Worm (Caenorhabditis elegans) whole organism, L2 larva: ENCODE results near the gene C15H7.4.
A peak's percentile ranks its signal among the peaks of the same experiment; 100 is the strongest.

Experiments used
- Y55F3AM.14 ChIP-seq: fragments of 200-800 bp; sonication (Bioruptor generic); optimal IDR thresholded peaks from 2 replicates; lab custom pipeline; 2018; ENCODE audit warnings: mild to moderate bottlenecking, missing genetic modification characterization, missing compliant biosample characterization
- ZK546.5 ChIP-seq: sonication (generic microtip); optimal IDR thresholded peaks from 2 replicates; lab custom pipeline; 2017; ENCODE audit warnings: missing biosample characterization, missing genetic modification characterization
- alr-1 ChIP-seq: fragments of 150-350 bp; optimal IDR thresholded peaks from 2 replicates; lab custom pipeline; 2014; ENCODE audit warnings: missing biosample characterization, missing genetic modification characterization
- blmp-1 ChIP-seq: sonication (generic microtip); optimal IDR thresholded peaks from 2 replicates; lab custom pipeline; 2017; ENCODE audit warnings: missing genetic modification characterization, mild to moderate bottlenecking, missing compliant biosample characterization, antibody characterized with exemption, moderate library complexity; ENCODE audit not compliant: insufficient read depth
- dmd-4 ChIP-seq: sonication (generic microtip); optimal IDR thresholded peaks from 2 replicates; lab custom pipeline; 2017; ENCODE audit warnings: missing biosample characterization, missing genetic modification characterization
- egl-27 ChIP-seq: sonication (generic microtip); optimal IDR thresholded peaks from 3 replicates; lab custom pipeline; 2017; ENCODE audit warnings: missing biosample characterization, missing genetic modification reagents, missing genetic modification characterization
- elt-1 ChIP-seq: fragments of 150-350 bp; optimal IDR thresholded peaks from 2 replicates; lab custom pipeline; 2014; ENCODE audit warnings: missing biosample characterization, missing genetic modification characterization
- elt-3 ChIP-seq: sonication (generic microtip); optimal IDR thresholded peaks from 2 replicates; lab custom pipeline; 2017; ENCODE audit warnings: missing biosample characterization, missing genetic modification characterization
- fos-1 ChIP-seq: fragments of 150-350 bp; optimal IDR thresholded peaks from 2 replicates; lab custom pipeline; 2014; ENCODE audit warnings: missing biosample characterization, missing genetic modification characterization
- gmeb-1 ChIP-seq: fragments of 150-350 bp; optimal IDR thresholded peaks from 2 replicates; lab custom pipeline; 2014; ENCODE audit warnings: missing biosample characterization, missing genetic modification characterization
- nhr-10 ChIP-seq: sonication (generic microtip); optimal IDR thresholded peaks from 2 replicates; lab custom pipeline; 2017; ENCODE audit warnings: missing biosample characterization, missing genetic modification characterization
- nhr-11 ChIP-seq: fragments of 150-350 bp; optimal IDR thresholded peaks from 2 replicates; lab custom pipeline; 2014; ENCODE audit warnings: missing biosample characterization, missing genetic modification characterization
- nhr-21 ChIP-seq: fragments of 150-350 bp; optimal IDR thresholded peaks from 2 replicates; lab custom pipeline; 2014; ENCODE audit warnings: missing biosample characterization, missing genetic modification characterization
- nhr-23 ChIP-seq: fragments of 150-350 bp; optimal IDR thresholded peaks from 2 replicates; lab custom pipeline; 2014; ENCODE audit warnings: missing biosample characterization, missing genetic modification reagents, missing genetic modification characterization
- nhr-237 ChIP-seq: fragments of 150-350 bp; optimal IDR thresholded peaks from 2 replicates; lab custom pipeline; 2014; ENCODE audit warnings: missing biosample characterization, missing genetic modification characterization
- nhr-25 ChIP-seq: fragments of 150-350 bp; sonication (generic microtip); optimal IDR thresholded peaks from 3 replicates; lab custom pipeline; 2014; ENCODE audit warnings: missing biosample characterization, missing genetic modification characterization
- nhr-6 ChIP-seq: fragments of 150-350 bp; optimal IDR thresholded peaks from 2 replicates; lab custom pipeline; 2014; ENCODE audit warnings: missing biosample characterization, missing genetic modification characterization
- nhr-77 ChIP-seq: fragments of 150-350 bp; optimal IDR thresholded peaks from 2 replicates; lab custom pipeline; 2014; ENCODE audit warnings: missing biosample characterization, missing genetic modification characterization
- sem-4 ChIP-seq: fragments of 150-350 bp; optimal IDR thresholded peaks from 2 replicates; lab custom pipeline; 2014; ENCODE audit warnings: missing biosample characterization, missing genetic modification reagents, missing genetic modification characterization
- skn-1 ChIP-seq: sonication (generic microtip); optimal IDR thresholded peaks from 2 replicates; lab custom pipeline; 2017; ENCODE audit warnings: missing biosample characterization, missing genetic modification characterization
- sma-9 ChIP-seq, 2 experiments: fragments of 150-350 bp in 1 of 2; sonication (generic microtip) in 1 of 2; optimal IDR thresholded peaks; 2 replicates each; lab custom pipeline; 2014 to 2016; ENCODE audit warnings: missing genetic modification characterization in 2 of 2, mild to moderate bottlenecking in 1 of 2, missing biosample characterization in 1 of 2, missing compliant biosample characterization in 1 of 2, missing genetic modification reagents in 1 of 2, moderate library complexity in 1 of 2
- snpc-4 ChIP-seq: fragments of 150-350 bp; optimal IDR thresholded peaks from 2 replicates; lab custom pipeline; 2014; ENCODE audit warnings: missing biosample characterization, missing genetic modification characterization
- unc-39 ChIP-seq: fragments of 150-350 bp; optimal IDR thresholded peaks from 2 replicates; lab custom pipeline; 2014; ENCODE audit warnings: missing biosample characterization, missing genetic modification characterization
- unc-62 ChIP-seq: fragments of 150-350 bp; optimal IDR thresholded peaks from 2 replicates; lab custom pipeline; 2014; ENCODE audit warnings: missing biosample characterization, missing genetic modification reagents, missing genetic modification characterization
- zag-1 ChIP-seq: fragments of 150-350 bp; optimal IDR thresholded peaks from 2 replicates; lab custom pipeline; 2014; ENCODE audit warnings: missing biosample characterization, missing genetic modification characterization
- ztf-1 ChIP-seq: fragments of 200-800 bp; sonication (Bioruptor generic); conservative IDR thresholded peaks from 2 replicates; pipeline ENCODE4 v1.3.6; 2022; ENCODE audit warnings: missing genetic modification characterization, missing compliant biosample characterization
- ztf-11 ChIP-seq: sonication (generic microtip); optimal IDR thresholded peaks from 2 replicates; lab custom pipeline; 2017; ENCODE audit warnings: missing biosample characterization, missing genetic modification characterization

Gene C15H7.4

DNA sequence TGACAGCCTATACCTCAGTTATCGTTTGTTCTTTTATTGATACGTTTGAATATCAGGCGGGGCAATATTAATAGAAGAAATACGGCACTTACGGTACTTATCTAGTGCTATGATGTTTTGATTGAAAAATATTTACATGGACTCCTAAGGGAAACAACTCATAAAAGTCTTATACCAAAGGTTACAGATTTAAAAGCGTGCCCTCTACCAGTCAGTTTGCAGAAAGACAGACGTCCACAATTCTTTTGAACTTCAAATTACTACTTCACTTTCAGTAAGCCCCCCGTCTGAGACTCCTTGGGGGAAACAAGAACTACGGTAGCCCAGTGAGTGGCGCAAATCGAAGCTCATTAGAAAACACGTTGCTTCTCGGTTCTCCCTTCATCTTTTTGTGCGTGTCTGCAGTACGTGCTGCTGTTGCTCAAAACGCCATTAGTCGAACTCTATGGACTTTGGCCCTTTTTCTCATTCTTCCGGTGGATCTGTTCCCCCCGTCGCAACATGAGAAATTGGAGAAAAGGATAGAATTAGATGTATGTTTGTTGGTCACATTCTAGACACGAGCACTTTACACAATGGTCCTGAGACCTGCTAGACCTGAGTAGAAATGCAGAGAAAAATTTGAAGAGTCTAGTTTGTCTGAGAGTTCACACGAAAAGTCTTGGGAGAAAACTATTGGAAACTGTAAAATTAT, 6.7 kb upstream of the C15H7.4 start (continued):
- TF ChIP-seq egl-27 (tag; lab: Kevin White, UChicago) = no peak

DNA sequence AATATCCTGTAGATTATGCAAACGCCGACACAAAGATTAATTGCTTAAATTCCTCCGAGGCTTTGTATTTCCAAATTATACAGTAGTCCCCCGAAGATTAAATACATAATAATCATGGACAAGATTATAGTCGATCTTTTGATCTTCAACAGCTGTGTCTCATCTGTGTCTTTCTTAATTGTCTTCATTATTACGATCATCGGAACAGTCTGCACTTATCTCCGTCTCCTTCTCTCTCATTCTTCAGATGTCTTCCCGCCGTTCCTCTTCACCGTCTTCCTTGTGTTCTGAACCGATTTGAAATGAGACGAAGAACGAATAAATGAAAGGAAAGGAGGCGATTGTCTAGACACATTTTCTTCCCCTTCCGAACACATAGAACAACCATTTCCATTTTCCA, 5.4 kb upstream of the C15H7.4 start:
- peak; percentile 71 for TF ChIP-seq sma-9 (GFP tag; optimal IDR thresholded peaks at IDR 0.05; lab: Kevin White, UChicago)
- TF ChIP-seq sma-9 (tag; optimal IDR thresholded peaks at IDR 0.05; lab: Kevin White, UChicago) = no peak
- TF ChIP-seq ZK546.5 = no peak
- TF ChIP-seq gmeb-1 (tag; lab: Kevin White, UChicago) = no peak
- no peak for TF ChIP-seq dmd-4 (tag; lab: Kevin White, UChicago)
- no peak for TF ChIP-seq snpc-4 (tag; lab: Kevin White, UChicago)
- TF ChIP-seq nhr-11 = no peak
- no peak for TF ChIP-seq nhr-237 (tag; lab: Kevin White, UChicago)
- no peak for TF ChIP-seq nhr-77 (tag; lab: Kevin White, UChicago)
- no peak for TF ChIP-seq nhr-6 (tag; lab: Kevin White, UChicago)
- peak; percentile 63 for TF ChIP-seq sem-4 (tag; lab: Kevin White, UChicago)
- TF ChIP-seq alr-1 (tag; lab: Kevin White, UChicago) = no peak
- TF ChIP-seq ztf-11 (tag; lab: Kevin White, UChicago) = no peak
- TF ChIP-seq ztf-1 (GFP tag; lab: Robert Waterston, UW) = no peak

DNA sequence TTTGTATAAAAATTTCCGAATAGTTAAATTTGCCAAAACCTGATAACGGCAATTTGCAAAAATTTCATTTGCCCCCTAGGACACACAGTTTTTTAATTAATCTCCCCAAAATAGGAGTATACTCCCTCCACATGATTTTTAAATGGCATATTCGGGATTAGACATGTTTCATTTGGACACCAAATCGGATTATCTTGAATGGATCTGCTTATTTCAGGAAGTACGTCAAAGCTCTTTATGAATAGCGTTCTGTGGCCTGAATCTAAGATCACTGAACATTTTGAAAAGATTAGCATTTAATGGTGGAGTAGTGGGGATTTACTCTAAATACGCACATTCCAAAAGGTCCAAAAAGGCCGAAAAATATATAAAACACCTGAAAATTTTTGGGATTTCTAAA, 2.9 kb upstream of the C15H7.4 start:
- peak; percentile 35 for TF ChIP-seq sma-9 (GFP tag; optimal IDR thresholded peaks at IDR 0.05; lab: Kevin White, UChicago)
- no peak for TF ChIP-seq sma-9 (tag; optimal IDR thresholded peaks at IDR 0.05; lab: Kevin White, UChicago)
- no peak for TF ChIP-seq elt-3 (tag; lab: Kevin White, UChicago)
- TF ChIP-seq, all 48 proteins: peak for 1

DNA sequence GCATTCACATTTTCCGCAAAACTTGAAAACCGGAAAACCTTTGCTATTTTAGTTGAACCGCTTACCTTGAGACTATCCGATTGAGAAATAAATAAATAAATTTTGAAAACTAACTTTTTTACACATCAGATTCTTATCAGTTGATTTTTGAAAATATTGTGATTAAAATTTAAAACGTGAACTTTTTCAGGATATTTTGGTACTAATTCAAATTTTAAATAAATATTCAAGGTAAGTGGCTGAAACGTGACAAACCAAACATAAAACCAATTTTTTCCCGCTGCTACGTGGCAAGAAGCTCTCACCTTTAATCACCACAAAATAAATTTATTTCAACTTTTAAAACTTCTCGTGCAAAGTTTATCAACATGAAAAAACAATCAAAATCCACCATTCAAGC, 3.8 kb downstream of the C15H7.4 start, which contains the start of gene C15H7.3:
Gene C15H7.3 (minus strand): TSS at position 101 of the 400 bp plus-strand sequence.
- no peak for TF ChIP-seq zag-1
- TF ChIP-seq, all 48 proteins: peak for 0

DNA sequence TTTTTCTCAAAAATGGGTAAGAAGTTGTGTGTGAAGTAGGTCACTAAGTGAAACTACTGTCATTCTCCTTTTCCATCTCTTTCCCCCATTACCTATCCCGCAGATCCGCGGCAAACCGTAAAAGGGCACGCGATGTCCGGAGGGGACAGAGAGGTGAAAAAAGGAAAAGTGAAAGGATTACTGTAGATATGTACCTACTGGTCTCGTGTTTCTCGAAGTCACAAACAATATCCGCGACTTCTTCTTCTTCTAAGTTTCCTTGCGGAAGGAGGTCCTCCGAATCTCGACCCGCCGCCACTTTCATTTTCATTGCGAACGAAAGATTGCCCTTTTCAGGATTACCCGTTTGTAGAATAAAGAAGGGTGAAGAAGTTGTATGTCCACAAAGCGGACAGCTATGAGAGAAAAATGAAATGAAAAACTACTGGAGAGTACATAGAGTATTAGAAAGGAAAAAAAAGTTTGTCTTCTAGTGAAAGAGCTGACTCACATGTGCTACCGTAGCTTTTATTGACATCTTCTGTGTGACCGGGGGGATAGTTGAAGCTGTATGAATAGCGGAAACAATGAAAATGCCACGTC, 9.2 kb downstream of the C15H7.4 start:
- TF ChIP-seq nhr-21 (tag; lab: Kevin White, UChicago) (peak; percentile 82), egl-27 (tag; lab: Kevin White, UChicago) (peak; percentile 79), elt-1 (peak; percentile 42), blmp-1 (tag; lab: Kevin White, UChicago) (peak; percentile 83), sma-9 (GFP tag; optimal IDR thresholded peaks at IDR 0.05; lab: Kevin White, UChicago) (peak; percentile 50), sma-9 (tag; optimal IDR thresholded peaks at IDR 0.05; lab: Kevin White, UChicago) (no peak), unc-39 (tag; lab: Kevin White, UChicago) (no peak), fos-1 (tag; lab: Kevin White, UChicago) (peak; percentile 41), sem-4 (tag; lab: Kevin White, UChicago) (peak; percentile 21), nhr-25 (tag; lab: Kevin White, UChicago) (no peak)
- TF ChIP-seq, all 48 proteins: peak for 7

DNA sequence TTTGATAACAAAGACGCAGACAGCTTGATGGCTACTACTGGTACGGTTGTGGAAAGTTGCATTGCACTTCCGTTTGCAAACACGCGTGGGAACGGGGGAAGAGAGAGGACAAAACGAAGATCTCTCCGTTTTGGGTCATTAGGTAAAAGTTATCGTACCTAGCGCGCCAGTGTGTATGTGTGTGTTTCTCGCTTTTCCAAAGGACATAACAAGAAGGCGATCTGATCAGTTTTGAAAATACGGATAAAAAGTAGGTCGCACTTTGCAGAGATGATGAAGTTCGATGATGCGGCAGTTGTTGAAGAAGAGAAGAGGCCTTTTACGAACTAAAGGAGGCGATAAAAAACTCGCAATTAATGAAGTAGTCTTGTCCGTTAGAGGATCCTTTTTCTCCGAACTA, 10.6 kb downstream of the C15H7.4 start:
- TF ChIP-seq nhr-23 (no peak), nhr-25 (tag; lab: Kevin White, UChicago) (no peak), Y55F3AM.14 (GFP tag; lab: Kevin White, UChicago) (no peak), ZK546.5 (no peak), ztf-1 (GFP tag; lab: Robert Waterston, UW) (no peak), nhr-21 (tag; lab: Kevin White, UChicago) (no peak), elt-1 (no peak), skn-1 (no peak), nhr-10 (tag; lab: Kevin White, UChicago) (no peak), blmp-1 (tag; lab: Kevin White, UChicago) (peak; percentile 22), unc-62 (no peak), sma-9 (GFP tag; optimal IDR thresholded peaks at IDR 0.05; lab: Kevin White, UChicago) (no peak), sma-9 (tag; optimal IDR thresholded peaks at IDR 0.05; lab: Kevin White, UChicago) (no peak), egl-27 (tag; lab: Kevin White, UChicago) (peak; percentile 43), fos-1 (tag; lab: Kevin White, UChicago) (peak; percentile 5), nhr-11 (no peak)
